Worm (Caenorhabditis elegans) whole organism, L3 larva: ENCODE results near the gene myrf-1.

Source experiments
- jun-1 ChIP-seq: fragments of 150-350 bp; optimal IDR thresholded peaks from 2 replicates; lab custom pipeline; 2014; ENCODE audit warnings: missing biosample characterization, missing genetic modification reagents, missing genetic modification characterization
- lin-15B ChIP-seq: fragments of 150-350 bp; optimal IDR thresholded peaks from 2 replicates; lab custom pipeline; 2014; ENCODE audit warnings: missing biosample characterization, missing genetic modification characterization
- nhr-77 ChIP-seq: fragments of 150-350 bp; optimal IDR thresholded peaks from 2 replicates; lab custom pipeline; 2014; ENCODE audit warnings: missing biosample characterization, missing genetic modification characterization
- pqm-1 ChIP-seq: fragments of 150-350 bp; optimal IDR thresholded peaks from 2 replicates; lab custom pipeline; 2017; ENCODE audit warnings: missing biosample characterization, missing genetic modification characterization, inconsistent platforms
- unc-39 ChIP-seq: sonication (generic microtip); optimal IDR thresholded peaks from 4 replicates; lab custom pipeline; 2017; ENCODE audit warnings: missing biosample characterization, missing genetic modification characterization

DNA sequence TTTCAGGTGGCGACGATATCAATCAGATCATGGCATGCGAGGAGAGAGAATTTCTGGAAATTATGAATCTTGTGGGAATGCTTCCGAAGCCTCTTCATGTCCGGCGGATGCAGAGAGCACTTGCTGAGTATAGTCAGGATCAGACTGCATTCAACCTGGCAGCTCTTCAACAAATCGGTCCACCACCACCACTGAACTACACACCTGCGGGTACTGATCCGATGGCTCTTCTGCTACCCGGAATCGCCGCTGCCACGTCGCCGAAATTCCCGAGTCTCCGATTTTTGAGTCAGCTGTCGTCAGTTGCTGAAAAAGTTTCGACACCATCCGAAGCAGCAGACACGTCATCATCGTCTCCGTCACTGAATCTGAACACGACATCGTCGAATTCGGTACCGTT lies 28.6 kb upstream of the myrf-1 start:
- TF ChIP-seq pqm-1 (tag; lab: Kevin White, UChicago) (no peak), unc-39 (tag; lab: Kevin White, UChicago) (no peak), lin-15B (no peak), jun-1 (tag; lab: Kevin White, UChicago) (no peak), nhr-77 (tag; lab: Kevin White, UChicago) (no peak)
